Worm (Caenorhabditis elegans): Measurements from ENCODE around the gene F22H10.6.

The F22H10.6 gene

DNA sequence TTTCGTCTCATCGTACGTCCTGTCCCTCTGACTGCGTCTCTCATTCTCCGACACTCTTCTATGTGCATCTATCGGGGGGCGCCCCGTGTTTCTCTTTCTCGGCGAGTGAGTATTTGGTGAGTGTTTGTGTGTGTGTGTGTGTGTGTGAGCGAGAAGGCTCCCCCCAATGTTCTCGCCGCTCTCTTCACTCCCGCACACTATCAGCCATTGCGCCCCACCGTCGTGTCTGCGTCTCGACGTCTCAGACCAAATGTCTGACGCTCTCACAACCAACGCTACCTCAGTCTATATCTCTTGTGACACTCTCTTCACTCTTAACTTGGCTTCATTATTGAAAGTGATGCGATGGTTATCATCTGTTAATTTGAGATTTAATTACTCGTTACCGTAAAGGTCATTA lies 35.7 kb upstream of the F22H10.6 start (continued):
- peak; percentile 91 for TF ChIP-seq T26A8.4 (GFP tag; IDR thresholded peaks at IDR 0.05)
- peak; percentile 87 for TF ChIP-seq gei-8 (GFP tag; optimal IDR thresholded peaks at IDR 0.05)
- TF ChIP-seq ceh-32 (tag; optimal IDR thresholded peaks at IDR 0.05; ENCODE audit: poor library complexity), result peak; percentile 32
- no peak for TF ChIP-seq ceh-82 (tag; optimal IDR thresholded peaks at IDR 0.05)
- peak; percentile 85 for TF ChIP-seq spr-1 (tag; optimal IDR thresholded peaks at IDR 0.05)
- TF ChIP-seq ztf-7 (tag; optimal IDR thresholded peaks at IDR 0.05), result peak; percentile 54
- TF ChIP-seq nhr-76 (tag; optimal IDR thresholded peaks at IDR 0.05), result no peak
- peak; percentile 79 for TF ChIP-seq nhr-77 (tag; optimal IDR thresholded peaks at IDR 0.05)
- 0 out of 2 replicates have a peak, but pooled peaks have one; percentile 9 for TF ChIP-seq Y48G9A.11 (GFP tag; IDR thresholded peaks at IDR 0.05)
- peak; percentile 14 for TF ChIP-seq pqm-1 (tag; optimal IDR thresholded peaks at IDR 0.05)
- peak; percentile 95 for TF ChIP-seq mep-1 (tag; optimal IDR thresholded peaks at IDR 0.05)
- TF ChIP-seq php-3 (GFP tag; IDR thresholded peaks at IDR 0.05), result peak; percentile 52; the same call in 1 of the 2 replicates
- peak in 1 of 2 experiments; percentile 97 for TF ChIP-seq unc-62 (GFP tag; optimal IDR thresholded peaks at IDR 0.05 in 1 of 2)
- TF ChIP-seq unc-62 (tag; optimal IDR thresholded peaks at IDR 0.05), result peak; percentile 52
- peak; percentile 81 to 88 for TF ChIP-seq lsy-2 (tag; optimal IDR thresholded peaks at IDR 0.05)
- peak; percentile 79 to 80 for TF ChIP-seq daf-16 (GFP tag; optimal IDR thresholded peaks at IDR 0.05)
- peak; percentile 90 for TF ChIP-seq daf-16 (tag; optimal IDR thresholded peaks at IDR 0.05)
- no peak for TF ChIP-seq lin-29 (GFP tag; IDR thresholded peaks at IDR 0.05)
- peak; percentile 76 for TF ChIP-seq nhr-10 (tag; optimal IDR thresholded peaks at IDR 0.05)
- no peak for TF ChIP-seq R02D3.7 (tag; optimal IDR thresholded peaks at IDR 0.05)
- peak; percentile 95 to 96 for TF ChIP-seq mdl-1 (tag; optimal IDR thresholded peaks at IDR 0.05)
- no peak for TF ChIP-seq F44E2.7 (GFP tag; IDR thresholded peaks at IDR 0.05)
- TF ChIP-seq snpc-4 (tag; optimal IDR thresholded peaks at IDR 0.05), result no peak
- TF ChIP-seq nhr-48 (tag; optimal IDR thresholded peaks at IDR 0.05), result peak; percentile 90
- TF ChIP-seq nhr-102 (tag; optimal IDR thresholded peaks at IDR 0.05), result peak; percentile 74
- 0 out of 2 replicates have a peak, but pooled peaks have one; percentile 30 for TF ChIP-seq mxl-2 (GFP tag; conservative IDR thresholded peaks at IDR 0.05)
- peak; percentile 59 for TF ChIP-seq lin-38 (GFP tag; IDR thresholded peaks at IDR 0.05)
- peak; percentile 80; the same call in 1 of the 2 replicates for TF ChIP-seq saeg-2 (GFP tag; IDR thresholded peaks at IDR 0.05)
- TF ChIP-seq lim-7 (GFP tag; IDR thresholded peaks at IDR 0.05), result no peak
- no peak for TF ChIP-seq unc-39 (tag; optimal IDR thresholded peaks at IDR 0.05)
- TF ChIP-seq pha-4 (GFP tag; IDR thresholded peaks at IDR 0.05), result peak; percentile 63
- peak; percentile 36 for TF ChIP-seq pha-4 (tag; optimal IDR thresholded peaks at IDR 0.05)
- TF ChIP-seq Y75B8A.6 (GFP tag; IDR thresholded peaks at IDR 0.05), result no peak
- peak; percentile 64 for TF ChIP-seq mdt-29 (GFP tag; IDR thresholded peaks at IDR 0.05)
- TF ChIP-seq sdz-12 (GFP tag; optimal IDR thresholded peaks at IDR 0.05), result no peak
- TF ChIP-seq ceh-20 (GFP tag; IDR thresholded peaks at IDR 0.05), result peak; percentile 92
- TF ChIP-seq lin-1 (GFP tag; IDR thresholded peaks at IDR 0.05), result peak; percentile 86
- no peak for TF ChIP-seq lir-3 (tag; optimal IDR thresholded peaks at IDR 0.05)
- peak; percentile 99 for TF ChIP-seq hlh-11 (tag; optimal IDR thresholded peaks at IDR 0.05)
- peak; percentile 62 for TF ChIP-seq ceh-28 (tag; optimal IDR thresholded peaks at IDR 0.05)
- TF ChIP-seq tra-1 (GFP tag; IDR thresholded peaks at IDR 0.05), result peak; percentile 92
- TF ChIP-seq fkh-10 (GFP tag; optimal IDR thresholded peaks at IDR 0.05), result peak; percentile 84
- TF ChIP-seq skn-1 (tag; optimal IDR thresholded peaks at IDR 0.05), result no peak
- peak; percentile 29 for TF ChIP-seq spr-3 (GFP tag; optimal IDR thresholded peaks at IDR 0.05)
- TF ChIP-seq tag-97 (GFP tag; IDR thresholded peaks at IDR 0.05), result no peak
- TF ChIP-seq unc-130 (GFP tag; optimal IDR thresholded peaks at IDR 0.05), result no peak
- TF ChIP-seq zag-1 (tag; optimal IDR thresholded peaks at IDR 0.05), result peak; percentile 31
- TF ChIP-seq T20F7.1 (GFP tag; optimal IDR thresholded peaks at IDR 0.05), result peak; percentile 77
- TF ChIP-seq mxl-3 (GFP tag; optimal IDR thresholded peaks at IDR 0.05), result peak; percentile 95
- no peak for TF ChIP-seq F10B5.3 (tag; optimal IDR thresholded peaks at IDR 0.05)
- TF ChIP-seq ceh-44 (GFP tag; IDR thresholded peaks at IDR 0.05), result peak; percentile 56; the same call in 1 of the 2 replicates
- peak; percentile 32 for TF ChIP-seq cey-2 (tag; optimal IDR thresholded peaks at IDR 0.05; ENCODE audit: borderline replicate concordance, insufficient read depth)
